Fruit fly (Drosophila melanogaster) whole organism, embryonic: ENCODE measurements around the gene CG13077.

Source experiments
- ATbp ChIP-seq: fragments of 200-800 bp; sonication (Bioruptor generic); optimal IDR thresholded peaks from 2 replicates; lab custom pipeline; 2017; ENCODE audit warnings: missing biosample characterization, mild to moderate bottlenecking, missing genetic modification characterization, missing genetic modification reagents
- Ada2b ChIP-seq: fragments of 200-800 bp; sonication (Bioruptor generic); IDR thresholded peaks from 2 replicates; pipeline ENCODE4 v1.3.6; 2022; ENCODE audit warnings: missing biosample characterization, missing genetic modification characterization
- CG10321 ChIP-seq: fragments of 200-800 bp; sonication (Bioruptor generic); IDR thresholded peaks from 2 replicates; pipeline ENCODE4 v1.3.6; 2022; ENCODE audit warnings: missing biosample characterization, missing genetic modification characterization
- CG10543 ChIP-seq: fragments of 200-800 bp; sonication (Bioruptor generic); optimal IDR thresholded peaks from 3 replicates; lab custom pipeline; 2017; ENCODE audit warnings: missing biosample characterization, mild to moderate bottlenecking, missing genetic modification characterization, moderate library complexity
- CG10565 ChIP-seq: fragments of 200-800 bp; sonication (Bioruptor generic); optimal IDR thresholded peaks from 3 replicates; lab custom pipeline; 2016; ENCODE audit warnings: missing biosample characterization, mild to moderate bottlenecking, missing genetic modification characterization
- CG10979 ChIP-seq: fragments of 200-800 bp; sonication (Bioruptor generic); optimal IDR thresholded peaks from 2 replicates; lab custom pipeline; 2018; ENCODE audit warnings: missing biosample characterization, mild to moderate bottlenecking, missing genetic modification characterization, moderate library complexity
- CG11093 ChIP-seq: fragments of 200-800 bp; sonication (Bioruptor generic); IDR thresholded peaks from 3 replicates; pipeline ENCODE4 v1.3.6; 2022; ENCODE audit warnings: missing biosample characterization, missing genetic modification characterization
- CG11696 ChIP-seq: fragments of 200-800 bp; sonication (Bioruptor generic); IDR thresholded peaks from 2 replicates; pipeline ENCODE4 v1.3.6; 2022; ENCODE audit warnings: missing biosample characterization, missing genetic modification characterization
- CG13894 ChIP-seq: fragments of 200-800 bp; sonication (Bioruptor generic); optimal IDR thresholded peaks from 3 replicates; lab custom pipeline; 2018; ENCODE audit warnings: missing biosample characterization, mild to moderate bottlenecking, missing genetic modification characterization, moderate library complexity
- CG14050 ChIP-seq: fragments of 200-800 bp; sonication (Bioruptor generic); IDR thresholded peaks from 3 replicates; pipeline ENCODE4 v1.3.6; 2022; ENCODE audit warnings: missing biosample characterization, missing genetic modification characterization
- CG16813 ChIP-seq: fragments of 200-800 bp; sonication (Bioruptor generic); IDR thresholded peaks from 3 replicates; pipeline ENCODE4 v1.3.6; 2022; ENCODE audit warnings: missing biosample characterization, missing genetic modification characterization; ENCODE audit not compliant: partially characterized antibody
- CG17359 ChIP-seq: fragments of 200-800 bp; sonication (Bioruptor generic); optimal IDR thresholded peaks from 3 replicates; lab custom pipeline; 2018; ENCODE audit warnings: missing biosample characterization, mild to moderate bottlenecking, missing genetic modification characterization, moderate library complexity
- CG17829 ChIP-seq: fragments of 200-800 bp; optimal IDR thresholded peaks from 2 replicates; lab custom pipeline; 2019; ENCODE audit warnings: missing biosample characterization, mild to moderate bottlenecking, missing genetic modification characterization, moderate library complexity
- CG18011 ChIP-seq: fragments of 200-800 bp; sonication (Bioruptor generic); optimal IDR thresholded peaks from 2 replicates; lab custom pipeline; 2017; ENCODE audit warnings: missing biosample characterization, missing genetic modification characterization, mild to moderate bottlenecking, moderate library complexity, missing genotype
- CG18599 ChIP-seq: fragments of 200-800 bp; sonication (Bioruptor generic); optimal IDR thresholded peaks from 3 replicates; lab custom pipeline; 2017; ENCODE audit warnings: missing biosample characterization, missing genetic modification characterization, mild to moderate bottlenecking, moderate library complexity, missing genetic modification reagents
- CG18764 ChIP-seq: fragments of 200-800 bp; sonication (Bioruptor generic); optimal IDR thresholded peaks from 3 replicates; lab custom pipeline; 2016; ENCODE audit warnings: missing biosample characterization, missing genetic modification characterization
- CG7556 ChIP-seq: fragments of 200-800 bp; sonication (Bioruptor generic); optimal IDR thresholded peaks from 2 replicates; lab custom pipeline; 2017; ENCODE audit warnings: missing biosample characterization, mild to moderate bottlenecking, missing genetic modification characterization
- CG9215 ChIP-seq: fragments of 200-800 bp; sonication (Bioruptor generic); IDR thresholded peaks from 2 replicates; pipeline ENCODE4 v1.3.6; 2022; ENCODE audit warnings: missing biosample characterization, missing genetic modification characterization
- CoRest ChIP-seq: fragments of 200-800 bp; sonication (Bioruptor generic); optimal IDR thresholded peaks from 3 replicates; lab custom pipeline; 2018; ENCODE audit warnings: missing biosample characterization, mild to moderate bottlenecking, missing genetic modification characterization, moderate library complexity
- D ChIP-seq, 2 experiments: fragments of 200-800 bp in 1 of 2; fragments of >200 bp in 1 of 2; sonication (Bioruptor generic) in 1 of 2; optimal IDR thresholded peaks; 2 replicates in 1 of 2; 3 replicates in 1 of 2; lab custom pipeline; 2017; ENCODE audit warnings: mild to moderate bottlenecking in 1 of 2, missing biosample characterization in 1 of 2, missing genetic modification characterization in 1 of 2, missing genetic modification reagents in 1 of 2
- D19B ChIP-seq: fragments of 200-800 bp; sonication (Bioruptor generic); optimal IDR thresholded peaks from 2 replicates; lab custom pipeline; 2017; ENCODE audit warnings: missing biosample characterization, mild to moderate bottlenecking, missing genetic modification characterization
- Dek ChIP-seq: fragments of 200-800 bp; sonication (Bioruptor generic); optimal IDR thresholded peaks from 3 replicates; lab custom pipeline; 2019; ENCODE audit warnings: missing biosample characterization, mild to moderate bottlenecking, missing genetic modification characterization, moderate library complexity
- Doc3 ChIP-seq: fragments of 200-800 bp; sonication (Bioruptor generic); IDR thresholded peaks from 3 replicates; pipeline ENCODE4 v1.3.6; 2022; ENCODE audit warnings: missing biosample characterization, missing genetic modification characterization; ENCODE audit not compliant: partially characterized antibody
- Fer1 ChIP-seq: fragments of 200-800 bp; sonication (Bioruptor generic); optimal IDR thresholded peaks from 2 replicates; lab custom pipeline; 2017; ENCODE audit warnings: missing biosample characterization, mild to moderate bottlenecking, missing genetic modification characterization
- H2.0 ChIP-seq: fragments of 200-800 bp; sonication (Bioruptor generic); IDR thresholded peaks from 2 replicates; pipeline ENCODE4 v1.3.6; 2022; ENCODE audit warnings: missing biosample characterization, missing genetic modification characterization
- Hr78 ChIP-seq, 2 experiments: fragments of 200-800 bp in 1 of 2; fragments of >200 bp in 1 of 2; sonication (Bioruptor generic) in 1 of 2; optimal IDR thresholded peaks; 2 replicates each; lab custom pipeline; 2017 to 2019; ENCODE audit warnings: missing biosample characterization in 2 of 2, missing genetic modification characterization in 2 of 2, mild to moderate bottlenecking in 1 of 2, moderate library complexity in 1 of 2
- Lim3 ChIP-seq: fragments of 200-800 bp; sonication (Bioruptor generic); IDR thresholded peaks from 2 replicates; pipeline ENCODE4 v1.3.6; 2022; ENCODE audit warnings: missing biosample characterization, missing genetic modification characterization
- MTF-1 ChIP-seq: fragments of 200-800 bp; sonication (Bioruptor generic); optimal IDR thresholded peaks from 2 replicates; lab custom pipeline; 2018; ENCODE audit warnings: missing biosample characterization, mild to moderate bottlenecking, missing genetic modification characterization, borderline replicate concordance
- Med ChIP-seq: fragments of 200-800 bp; sonication (Bioruptor generic); peaks from one replicate; lab custom pipeline; 2016; ENCODE audit warnings: missing biosample characterization, missing genetic modification characterization, mild to moderate bottlenecking, inconsistent platforms, moderate library complexity
- Ptx1 ChIP-seq: fragments of 200-800 bp; sonication (Bioruptor generic); IDR thresholded peaks from 2 replicates; pipeline ENCODE4 v1.3.6; 2022; ENCODE audit warnings: missing biosample characterization, missing genetic modification characterization
- Sox102F ChIP-seq: fragments of 200-800 bp; sonication (Bioruptor generic); optimal IDR thresholded peaks from 2 replicates; lab custom pipeline; 2018; ENCODE audit warnings: missing biosample characterization, mild to moderate bottlenecking, missing genetic modification characterization, moderate library complexity
- Spps ChIP-seq: fragments of 200-800 bp; sonication (Bioruptor generic); optimal IDR thresholded peaks from 2 replicates; lab custom pipeline; 2018; ENCODE audit warnings: missing biosample characterization, mild to moderate bottlenecking, missing genetic modification characterization
- Xbp1 ChIP-seq: fragments of 200-800 bp; sonication (Bioruptor generic); optimal IDR thresholded peaks from 3 replicates; lab custom pipeline; 2016; ENCODE audit warnings: missing biosample characterization, mild to moderate bottlenecking, missing genetic modification characterization
- ato ChIP-seq: fragments of 200-800 bp; sonication (Bioruptor generic); IDR thresholded peaks from 2 replicates; pipeline ENCODE4 v1.3.6; 2022; ENCODE audit warnings: missing biosample characterization, missing genetic modification characterization; ENCODE audit not compliant: partially characterized antibody
- bigmax ChIP-seq: fragments of 200-800 bp; sonication (Bioruptor generic); optimal IDR thresholded peaks from 2 replicates; lab custom pipeline; 2018; ENCODE audit warnings: missing biosample characterization, mild to moderate bottlenecking, missing genetic modification characterization
- crp ChIP-seq, 2 experiments: fragments of 200-800 bp; sonication (Bioruptor generic); optimal IDR thresholded peaks; 2 replicates in 1 of 2; 3 replicates in 1 of 2; lab custom pipeline; 2017; ENCODE audit warnings: missing biosample characterization in 2 of 2, missing genetic modification characterization in 2 of 2, mild to moderate bottlenecking in 1 of 2, moderate library complexity in 1 of 2
- disco-r ChIP-seq: fragments of 200-800 bp; sonication (Bioruptor generic); optimal IDR thresholded peaks from 2 replicates; lab custom pipeline; 2016; ENCODE audit warnings: missing biosample characterization, missing genetic modification characterization
- exex ChIP-seq: fragments of 200-800 bp; sonication (Bioruptor generic); optimal IDR thresholded peaks from 4 replicates; lab custom pipeline; 2018; ENCODE audit warnings: missing biosample characterization, mild to moderate bottlenecking, missing genetic modification characterization, moderate library complexity
- fu2 ChIP-seq: fragments of 200-800 bp; sonication (Bioruptor generic); optimal IDR thresholded peaks from 2 replicates; lab custom pipeline; 2016; ENCODE audit warnings: missing biosample characterization, missing genetic modification characterization
- gcm ChIP-seq: fragments of 200-800 bp; sonication (Bioruptor generic); optimal IDR thresholded peaks from 2 replicates; lab custom pipeline; 2019; ENCODE audit warnings: missing biosample characterization, mild to moderate bottlenecking, missing genetic modification characterization, moderate library complexity
- insv ChIP-seq, 2 experiments: fragments of 200-800 bp; sonication (Bioruptor generic); optimal IDR thresholded peaks; 3 replicates each; lab custom pipeline; 2016 to 2018; ENCODE audit warnings: missing biosample characterization in 2 of 2, missing genetic modification characterization in 2 of 2
- jing ChIP-seq: fragments of 200-800 bp; sonication (Bioruptor generic); optimal IDR thresholded peaks from 2 replicates; lab custom pipeline; 2018; ENCODE audit warnings: missing biosample characterization, mild to moderate bottlenecking, missing genetic modification characterization
- ken ChIP-seq: fragments of 200-800 bp; sonication (Bioruptor generic); IDR thresholded peaks from 3 replicates; pipeline ENCODE4 v1.3.6; 2022; ENCODE audit warnings: missing biosample characterization, missing genetic modification characterization
- ro ChIP-seq: fragments of 200-800 bp; sonication (Bioruptor generic); IDR thresholded peaks from 2 replicates; pipeline ENCODE4 v1.3.6; 2022; ENCODE audit warnings: missing biosample characterization, missing genetic modification characterization
- salm ChIP-seq: fragments of 200-800 bp; sonication (Bioruptor generic); optimal IDR thresholded peaks from 2 replicates; lab custom pipeline; 2018; ENCODE audit warnings: missing biosample characterization, mild to moderate bottlenecking, missing genetic modification characterization
- sd ChIP-seq: fragments of 200-800 bp; sonication (Bioruptor generic); optimal IDR thresholded peaks from 3 replicates; lab custom pipeline; 2018; ENCODE audit warnings: missing biosample characterization, mild to moderate bottlenecking, missing genetic modification characterization, moderate library complexity
- shn ChIP-seq: fragments of 200-800 bp; sonication (Bioruptor generic); optimal IDR thresholded peaks from 3 replicates; lab custom pipeline; 2016; ENCODE audit warnings: missing biosample characterization, missing genetic modification characterization
- tup ChIP-seq: fragments of 200-800 bp; sonication (Bioruptor generic); optimal IDR thresholded peaks from 2 replicates; lab custom pipeline; 2016; ENCODE audit warnings: missing biosample characterization, mild to moderate bottlenecking, missing genetic modification characterization, moderate library complexity

Gene CG13077

DNA sequence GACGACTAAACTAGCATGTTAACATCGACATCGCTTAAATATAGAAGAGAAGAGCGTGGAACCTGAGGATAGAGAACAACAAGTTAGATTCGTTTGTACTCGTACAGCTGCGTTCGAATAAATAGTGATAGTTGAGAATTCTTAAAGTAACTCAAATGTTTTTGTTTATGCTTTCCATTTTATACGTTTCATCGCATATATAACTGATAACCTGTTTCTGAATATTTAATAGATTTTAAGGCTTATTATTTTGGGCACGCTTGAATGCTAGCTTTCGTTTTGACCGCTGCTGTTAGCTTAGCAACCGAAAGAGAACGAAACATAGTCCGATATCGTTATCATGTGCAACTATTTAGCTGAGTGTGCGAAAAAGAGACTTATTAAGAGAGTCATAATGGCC is 37.4 kb upstream of the CG13077 start (continued):
- peak; percentile 97 for TF ChIP-seq Ptx1 (GFP tag; lab: Robert Waterston, UW)
- TF ChIP-seq exex (tag; lab: Kevin White, UChicago): peak; percentile 90
- TF ChIP-seq ken (GFP tag; lab: Robert Waterston, UW): peak; percentile 90
- peak; percentile 87 for TF ChIP-seq CG17829 (tag; lab: Kevin White, UChicago)
- peak; percentile 87 for TF ChIP-seq CG18011
- peak; percentile 79 for TF ChIP-seq Lim3 (GFP tag; lab: Robert Waterston, UW)
- TF ChIP-seq CG9215 (GFP tag; lab: Robert Waterston, UW): peak; percentile 95
- TF ChIP-seq gcm (GFP tag; lab: Kevin White, UChicago): peak; percentile 86
- peak; percentile 67 for TF ChIP-seq jing (GFP tag; lab: Kevin White, UChicago)
- peak; percentile 80 for TF ChIP-seq MTF-1 (GFP tag; lab: Kevin White, UChicago)
- peak in 1 of 2 experiments; percentile 54 for TF ChIP-seq crp (GFP tag; optimal IDR thresholded peaks at IDR 0.05; lab: Kevin White, UChicago)
- TF ChIP-seq CG11093: peak; percentile 85
- TF ChIP-seq Doc3 (GFP tag; lab: Robert Waterston, UW): no peak
- TF ChIP-seq CG13894 (tag; lab: Kevin White, UChicago): peak; percentile 98
- peak in 1 of 2 experiments; percentile 50 for TF ChIP-seq Hr78 (GFP tag; optimal IDR thresholded peaks at IDR 0.05; lab: Kevin White, UChicago)
- TF ChIP-seq Dek (tag; lab: Kevin White, UChicago): peak; percentile 98
- TF ChIP-seq Med: peak; percentile 100
- TF ChIP-seq shn: peak; percentile 82
- TF ChIP-seq CG16813: no peak
- TF ChIP-seq salm: peak; percentile 89
- TF ChIP-seq CG17359 (tag; lab: Kevin White, UChicago): peak; percentile 93
- peak; percentile 92 for TF ChIP-seq Xbp1 (GFP tag; lab: Kevin White, UChicago)
- peak; percentile 51 for TF ChIP-seq CG10565
- TF ChIP-seq fu2 (GFP tag; lab: Kevin White, UChicago): peak; percentile 95
- peak; percentile 94 for TF ChIP-seq CG14050
- TF ChIP-seq D19B (GFP tag; lab: Kevin White, UChicago): peak; percentile 93
- peak; percentile 94 for TF ChIP-seq sd (tag; lab: Kevin White, UChicago)
- TF ChIP-seq CG10543: peak; percentile 76
- peak; percentile 78 for TF ChIP-seq CG10979
- TF ChIP-seq Ada2b: peak; percentile 97
- peak; percentile 94 for TF ChIP-seq disco-r (GFP tag; lab: Kevin White, UChicago)
- peak; percentile 100 for TF ChIP-seq CG11696 (GFP tag; lab: Robert Waterston, UW)
- TF ChIP-seq tup (GFP tag; lab: Kevin White, UChicago): peak; percentile 89
- peak; percentile 81 for TF ChIP-seq ro (GFP tag; lab: Robert Waterston, UW)
- TF ChIP-seq CG18764: peak; percentile 79
- TF ChIP-seq Fer1 (GFP tag; lab: Kevin White, UChicago): peak; percentile 98
- peak; percentile 96 for TF ChIP-seq H2.0 (GFP tag; lab: Robert Waterston, UW)
- peak; percentile 75 for TF ChIP-seq CG10321
- peak; percentile 99 for TF ChIP-seq CG18599 (GFP tag; lab: Kevin White, UChicago)
- TF ChIP-seq D (optimal IDR thresholded peaks at IDR 0.05; lab: Kevin White, UChicago): no peak
- TF ChIP-seq D (GFP tag; optimal IDR thresholded peaks at IDR 0.05; lab: Kevin White, UChicago): peak; percentile 57
- TF ChIP-seq ato (GFP tag; lab: Robert Waterston, UW): no peak
- peak; percentile 62 for TF ChIP-seq bigmax
- TF ChIP-seq insv (GFP tag; optimal IDR thresholded peaks at IDR 0.05; lab: Kevin White, UChicago): peak; percentile 11 to 38
- TF ChIP-seq Sox102F (GFP tag; lab: Kevin White, UChicago): peak; percentile 91
- peak; percentile 95 for TF ChIP-seq CG7556
- peak; percentile 96 for TF ChIP-seq CoRest
- peak; percentile 86 for TF ChIP-seq ATbp (GFP tag; lab: Kevin White, UChicago)
- peak; percentile 55 for TF ChIP-seq Spps
